Worm (Caenorhabditis elegans): ENCODE data around the gene flp-7.

- no peak for TF ChIP-seq ceh-82 (tag; optimal IDR thresholded peaks at IDR 0.05)
- TF ChIP-seq unc-62 (GFP tag; optimal IDR thresholded peaks at IDR 0.05): no peak
Measured at ce11 chrX:5890080-5890479, 4.4 kb downstream of the flp-7 start, which contains the start of gene F49E10.2.

Measured in whole organism, L2 larva.